Fruit fly (Drosophila melanogaster): ENCODE measurements around the gene Ack.
A peak's percentile ranks its signal among the peaks of the same experiment; 100 is the strongest.

The Ack gene

DNA sequence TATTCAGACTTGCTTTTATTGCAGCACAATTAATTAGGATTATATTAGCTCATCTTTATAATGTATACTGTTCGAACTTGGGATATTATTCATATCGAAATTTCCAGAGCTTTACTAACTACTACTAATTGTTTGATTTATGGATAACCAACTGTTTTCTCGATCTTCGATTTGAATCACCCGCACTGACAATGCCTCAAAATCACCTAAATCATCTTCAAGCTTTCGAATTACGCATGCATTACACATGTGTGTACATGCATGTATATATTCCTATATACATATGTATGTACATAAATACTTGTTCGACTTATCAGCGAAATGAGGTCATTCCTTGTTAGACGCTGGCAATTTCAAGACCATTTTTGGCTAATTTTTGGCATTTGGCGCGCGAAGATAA is 13.6 kb downstream of the Ack start:
- TF ChIP-seq CG32532 (GFP tag; IDR thresholded peaks at IDR 0.05) (no peak), eve (GFP tag; optimal IDR thresholded peaks at IDR 0.05) (peak in 1 of 2 experiments; percentile 58), maf-S (GFP tag; optimal IDR thresholded peaks at IDR 0.05) (no peak), bab2 (GFP tag; optimal IDR thresholded peaks at IDR 0.05) (no peak), grau (tag; optimal IDR thresholded peaks at IDR 0.05) (peak; percentile 50)

DNA sequence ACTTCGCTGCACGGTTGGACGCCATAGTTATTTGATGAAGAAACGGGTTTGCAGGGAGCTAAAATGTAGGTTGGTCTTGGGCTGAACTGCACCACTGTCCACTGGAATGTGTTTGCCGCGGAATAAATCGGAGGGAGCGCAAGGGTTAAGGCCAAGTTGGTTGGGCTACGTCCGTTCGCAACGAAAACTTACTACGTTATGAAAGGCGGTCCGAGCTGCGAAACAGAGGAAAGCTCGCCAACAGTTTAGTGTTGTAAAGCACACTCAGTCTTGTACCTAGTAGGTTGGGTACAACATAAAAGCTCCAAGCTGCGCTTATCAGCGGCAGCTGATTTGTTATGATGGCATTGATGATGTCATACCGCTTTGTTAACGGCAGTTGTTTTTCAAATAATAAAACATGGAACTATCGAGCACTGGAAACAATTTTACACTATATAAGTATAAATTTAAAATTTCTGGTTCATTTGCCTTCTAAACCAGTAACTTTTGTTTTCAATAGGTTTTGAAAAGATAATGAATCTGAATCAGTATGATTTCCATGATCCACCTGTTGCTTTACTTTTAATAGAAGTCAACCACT is 14.3 kb downstream of the Ack start, which contains the start of gene Chd64:
TSS of gene Chd64 (minus strand) at position 204 of the 583 bp plus-strand sequence.
- no peak for TF ChIP-seq CG10462 (GFP tag; optimal IDR thresholded peaks at IDR 0.05)
- no peak for TF ChIP-seq CG5245 (GFP tag; optimal IDR thresholded peaks at IDR 0.05)
- TF ChIP-seq sob (GFP tag; IDR thresholded peaks at IDR 0.05), result peak; percentile 62; the same call in 1 of the 2 replicates
- TF ChIP-seq CG7839 (tag; optimal IDR thresholded peaks at IDR 0.05), result no peak
- TF ChIP-seq Kr (GFP tag; optimal IDR thresholded peaks at IDR 0.05), result no peak
- TF ChIP-seq trh (GFP tag; optimal IDR thresholded peaks at IDR 0.05), result no peak
- no peak for TF ChIP-seq Doc2 (GFP tag; IDR thresholded peaks at IDR 0.05)
- TF ChIP-seq abd-A (tag; optimal IDR thresholded peaks at IDR 0.05), result no peak
- TF ChIP-seq CG8478 (optimal IDR thresholded peaks at IDR 0.05), result no peak
- TF ChIP-seq crol (GFP tag; IDR thresholded peaks at IDR 0.05), result no peak; the same call in 1 of the 2 replicates
- no peak for TF ChIP-seq CG11398 (GFP tag; optimal IDR thresholded peaks at IDR 0.05)
- no peak for TF ChIP-seq dm (GFP tag; optimal IDR thresholded peaks at IDR 0.05)
- TF ChIP-seq jumu (GFP tag; optimal IDR thresholded peaks at IDR 0.05), result no peak
- TF ChIP-seq pb (GFP tag; optimal IDR thresholded peaks at IDR 0.05), result peak; percentile 7
- no peak for TF ChIP-seq inv (GFP tag; IDR thresholded peaks at IDR 0.05; ENCODE audit: partially characterized antibody)
- TF ChIP-seq CG15479 (GFP tag; optimal IDR thresholded peaks at IDR 0.05), result no peak
- no peak for TF ChIP-seq salm (tag; optimal IDR thresholded peaks at IDR 0.05)
- no peak for TF ChIP-seq sim (GFP tag; IDR thresholded peaks at IDR 0.05)
- TF ChIP-seq bigmax (GFP tag; optimal IDR thresholded peaks at IDR 0.05), result no peak
- TF ChIP-seq CG3726 (GFP tag; IDR thresholded peaks at IDR 0.05), result no peak
- TF ChIP-seq ara (GFP tag; IDR thresholded peaks at IDR 0.05), result no peak
- peak; percentile 29; the same call in 1 of the 2 replicates for TF ChIP-seq gsb (GFP tag; IDR thresholded peaks at IDR 0.05)
- TF ChIP-seq CG12299 (tag; optimal IDR thresholded peaks at IDR 0.05), result no peak
- TF ChIP-seq NfI (GFP tag; optimal IDR thresholded peaks at IDR 0.05), result peak; percentile 6
- no peak for TF ChIP-seq CG30020 (tag; optimal IDR thresholded peaks at IDR 0.05)
- no peak for TF ChIP-seq Scr (GFP tag; IDR thresholded peaks at IDR 0.05; ENCODE audit: partially characterized antibody)
- no peak for TF ChIP-seq fd96Cb (tag; optimal IDR thresholded peaks at IDR 0.05)
- peak; percentile 62 for TF ChIP-seq pfk (GFP tag; optimal IDR thresholded peaks at IDR 0.05)
- peak; percentile 24 for TF ChIP-seq Ets97D (GFP tag; optimal IDR thresholded peaks at IDR 0.05)
- no peak for TF ChIP-seq CG2202 (tag; optimal IDR thresholded peaks at IDR 0.05)
- TF ChIP-seq CG6689 (GFP tag; IDR thresholded peaks at IDR 0.05), result no peak
- TF ChIP-seq yki (optimal IDR thresholded peaks at IDR 0.05), result no peak
- peak; percentile 9; the same call in 1 of the 2 replicates for TF ChIP-seq CG11085 (GFP tag; IDR thresholded peaks at IDR 0.05)
- TF ChIP-seq ftz-f1 (GFP tag; optimal IDR thresholded peaks at IDR 0.05), result peak; percentile 43
- TF ChIP-seq wdn (GFP tag; IDR thresholded peaks at IDR 0.05), result no peak
- TF ChIP-seq fd64A (GFP tag; optimal IDR thresholded peaks at IDR 0.05), result no peak
- TF ChIP-seq CG1024 (GFP tag; IDR thresholded peaks at IDR 0.05), result 0 out of 2 replicates have a peak, but pooled peaks have one; percentile 11
- TF ChIP-seq GATAe (GFP tag; conservative IDR thresholded peaks at IDR 0.05), result no peak
- TF ChIP-seq al (GFP tag; IDR thresholded peaks at IDR 0.05), result no peak
- peak; percentile 52 for TF ChIP-seq CG3281 (GFP tag; optimal IDR thresholded peaks at IDR 0.05)
- TF ChIP-seq trem (tag; optimal IDR thresholded peaks at IDR 0.05), result no peak
- no peak for TF ChIP-seq Hr39 (optimal IDR thresholded peaks at IDR 0.05)
- no peak for TF ChIP-seq CG9215 (GFP tag; IDR thresholded peaks at IDR 0.05)
- TF ChIP-seq Blimp-1 (GFP tag; optimal IDR thresholded peaks at IDR 0.05), result no peak
- TF ChIP-seq CG7372 (GFP tag; IDR thresholded peaks at IDR 0.05), result no peak
- TF ChIP-seq CG8089 (GFP tag; optimal IDR thresholded peaks at IDR 0.05), result no peak

Measured in whole organism, embryonic.